Fruit fly (Drosophila melanogaster) whole organism, wandering third instar larva: Measurements from ENCODE around the gene fz.

Experiments used
- Abd-B ChIP-seq: fragments of >200 bp; optimal IDR thresholded peaks from 2 replicates; lab custom pipeline; 2017; ENCODE audit warnings: missing biosample characterization, missing genetic modification characterization
- CG9705 ChIP-seq: fragments of 200-800 bp; sonication (Bioruptor generic); optimal IDR thresholded peaks from 2 replicates; lab custom pipeline; 2018; ENCODE audit warnings: missing biosample characterization, mild to moderate bottlenecking, missing genetic modification characterization
- CrebA ChIP-seq: fragments of 200-800 bp; sonication (Bioruptor generic); optimal IDR thresholded peaks from 2 replicates; lab custom pipeline; 2016; ENCODE audit warnings: missing biosample characterization, mild to moderate bottlenecking, missing genetic modification characterization, borderline replicate concordance
- Dfd ChIP-seq: fragments of >200 bp; optimal IDR thresholded peaks from 2 replicates; lab custom pipeline; 2017; ENCODE audit warnings: missing biosample characterization, missing genetic modification characterization
- Dif ChIP-seq: fragments of 200-275, 200-300 bp; sonication (Bioruptor generic); optimal IDR thresholded peaks from 2 replicates; lab custom pipeline; 2018; ENCODE audit warnings: missing biosample characterization, missing genetic modification characterization; ENCODE audit not compliant: partially characterized antibody
- GATAd ChIP-seq: sonication (Bioruptor generic); optimal IDR thresholded peaks from 2 replicates; lab custom pipeline; 2016; ENCODE audit warnings: missing biosample characterization, missing genetic modification characterization
- HLH106 ChIP-seq: fragments of 200-800 bp; optimal IDR thresholded peaks from 3 replicates; lab custom pipeline; 2019; ENCODE audit warnings: missing biosample characterization, mild to moderate bottlenecking, missing genetic modification characterization, moderate library complexity
- Hnf4 ChIP-seq: fragments of 200-800 bp; sonication (Bioruptor generic); optimal IDR thresholded peaks from 2 replicates; lab custom pipeline; 2016; ENCODE audit warnings: missing biosample characterization, mild to moderate bottlenecking, missing genetic modification characterization
- Hr78 ChIP-seq: fragments of >200 bp; optimal IDR thresholded peaks from 2 replicates; lab custom pipeline; 2017; ENCODE audit warnings: missing biosample characterization, missing genetic modification characterization
- Hr83 ChIP-seq: fragments of 200-300 bp; sonication (Bioruptor generic); optimal IDR thresholded peaks from 2 replicates; lab custom pipeline; 2016; ENCODE audit warnings: missing biosample characterization, mild to moderate bottlenecking, missing genetic modification characterization, moderate library complexity; ENCODE audit not compliant: poor library complexity, severe bottlenecking
- Jra ChIP-seq: sonication (Bioruptor generic); optimal IDR thresholded peaks from 2 replicates; lab custom pipeline; 2016; ENCODE audit warnings: missing biosample characterization, missing genetic modification characterization
- Mio ChIP-seq: sonication (Bioruptor generic); optimal IDR thresholded peaks from 2 replicates; lab custom pipeline; 2016; ENCODE audit warnings: missing biosample characterization, missing genetic modification characterization
- Myc ChIP-seq: fragments of >200 bp; optimal IDR thresholded peaks from 2 replicates; lab custom pipeline; 2017
- N ChIP-seq: fragments of >200 bp; optimal IDR thresholded peaks from 2 replicates; lab custom pipeline; 2018; ENCODE audit warnings: missing biosample characterization, missing external identifiers, missing genetic modification characterization
- OdsH ChIP-seq: fragments of 200-800 bp; sonication (Bioruptor generic); optimal IDR thresholded peaks from 2 replicates; lab custom pipeline; 2016; ENCODE audit warnings: missing biosample characterization, mild to moderate bottlenecking, missing genetic modification characterization
- Rel ChIP-seq, 2 experiments: fragments of 200-800 bp; sonication (Bioruptor generic) in 1 of 2; optimal IDR thresholded peaks; 2 replicates in 1 of 2; 3 replicates in 1 of 2; lab custom pipeline; 2016 to 2019; ENCODE audit warnings: mild to moderate bottlenecking in 2 of 2, missing biosample characterization in 2 of 2, missing genetic modification characterization in 2 of 2, moderate library complexity in 1 of 2
- Sp1 ChIP-seq: fragments of 200-800 bp; sonication (Bioruptor generic); optimal IDR thresholded peaks from 3 replicates; lab custom pipeline; 2019; ENCODE audit warnings: missing biosample characterization, mild to moderate bottlenecking, missing genetic modification characterization, moderate library complexity
- br ChIP-seq: fragments of 200-800 bp; sonication (Bioruptor generic); optimal IDR thresholded peaks from 2 replicates; lab custom pipeline; 2016; ENCODE audit warnings: missing biosample characterization, missing genetic modification characterization
- dl ChIP-seq, 2 experiments: fragments of 175-275, 200-275 bp in 1 of 2; fragments of 200-275 bp in 1 of 2; sonication (Bioruptor generic); optimal IDR thresholded peaks; lab custom pipeline; 2018; ENCODE audit warnings: mild to moderate bottlenecking in 2 of 2, missing biosample characterization in 2 of 2, missing genetic modification characterization in 2 of 2, moderate library complexity in 2 of 2; ENCODE audit not compliant: partially characterized antibody in 2 of 2, insufficient read depth in 1 of 2
- dmrt93B ChIP-seq: fragments of 200-800 bp; sonication (Bioruptor generic); optimal IDR thresholded peaks from 2 replicates; lab custom pipeline; 2018; ENCODE audit warnings: missing biosample characterization, mild to moderate bottlenecking, missing genetic modification characterization
- dsf ChIP-seq: sonication (Bioruptor generic); optimal IDR thresholded peaks from 2 replicates; lab custom pipeline; 2016; ENCODE audit warnings: missing biosample characterization, missing genetic modification characterization, borderline replicate concordance
- ey ChIP-seq: fragments of 200-800 bp; sonication (Bioruptor generic); optimal IDR thresholded peaks from 2 replicates; lab custom pipeline; 2016; ENCODE audit warnings: missing biosample characterization, missing genetic modification characterization
- foxo ChIP-seq, 2 experiments: fragments of 200-800 bp; sonication (Bioruptor generic); optimal IDR thresholded peaks; 2 replicates in 1 of 2; 3 replicates in 1 of 2; lab custom pipeline; 2016 to 2017; ENCODE audit warnings: missing biosample characterization in 2 of 2, missing genetic modification characterization in 2 of 2
- fru ChIP-seq: fragments of 200-800 bp; sonication (Bioruptor generic); optimal IDR thresholded peaks from 3 replicates; lab custom pipeline; 2016; ENCODE audit warnings: missing biosample characterization, mild to moderate bottlenecking, missing genetic modification characterization
- h ChIP-seq: fragments of 200-800 bp; sonication (Bioruptor generic); optimal IDR thresholded peaks from 3 replicates; lab custom pipeline; 2016; ENCODE audit warnings: missing biosample characterization, mild to moderate bottlenecking, missing genetic modification characterization
- jim ChIP-seq: fragments of 175-275, 200-325 bp; sonication (Bioruptor generic); optimal IDR thresholded peaks from 2 replicates; lab custom pipeline; 2016; ENCODE audit warnings: missing biosample characterization, mild to moderate bottlenecking, missing genetic modification characterization
- lola ChIP-seq: fragments of >200 bp; optimal IDR thresholded peaks from 2 replicates; lab custom pipeline; 2017; ENCODE audit warnings: missing biosample characterization, missing genetic modification characterization
- pan ChIP-seq: fragments of >200 bp; optimal IDR thresholded peaks from 2 replicates; lab custom pipeline; 2017
- psq ChIP-seq: fragments of 200-800 bp; sonication (Bioruptor generic); optimal IDR thresholded peaks from 3 replicates; lab custom pipeline; 2017; ENCODE audit warnings: missing biosample characterization, mild to moderate bottlenecking, missing genetic modification characterization, moderate library complexity
- rgr ChIP-seq: fragments of 200-800 bp; sonication (Bioruptor generic); optimal IDR thresholded peaks from 3 replicates; lab custom pipeline; 2016; ENCODE audit warnings: missing biosample characterization, mild to moderate bottlenecking, missing genetic modification characterization
- sage ChIP-seq: fragments of 200-800 bp; sonication (Bioruptor generic); optimal IDR thresholded peaks from 2 replicates; lab custom pipeline; 2016; ENCODE audit warnings: missing biosample characterization, mild to moderate bottlenecking, missing genetic modification characterization
- sv ChIP-seq: fragments of 200-800 bp; sonication (Bioruptor generic); optimal IDR thresholded peaks from 3 replicates; lab custom pipeline; 2016; ENCODE audit warnings: missing biosample characterization, missing genetic modification characterization
- tai ChIP-seq: sonication (Bioruptor generic); optimal IDR thresholded peaks from 2 replicates; lab custom pipeline; 2016; ENCODE audit warnings: missing biosample characterization, missing genetic modification characterization
- usp ChIP-seq: fragments of >200 bp; optimal IDR thresholded peaks from 2 replicates; lab custom pipeline; 2017; ENCODE audit warnings: missing biosample characterization, missing genetic modification characterization
- woc ChIP-seq: sonication (Bioruptor generic); optimal IDR thresholded peaks from 2 replicates; lab custom pipeline; 2016; ENCODE audit warnings: missing biosample characterization, mild to moderate bottlenecking, missing genetic modification characterization

Gene fz

DNA sequence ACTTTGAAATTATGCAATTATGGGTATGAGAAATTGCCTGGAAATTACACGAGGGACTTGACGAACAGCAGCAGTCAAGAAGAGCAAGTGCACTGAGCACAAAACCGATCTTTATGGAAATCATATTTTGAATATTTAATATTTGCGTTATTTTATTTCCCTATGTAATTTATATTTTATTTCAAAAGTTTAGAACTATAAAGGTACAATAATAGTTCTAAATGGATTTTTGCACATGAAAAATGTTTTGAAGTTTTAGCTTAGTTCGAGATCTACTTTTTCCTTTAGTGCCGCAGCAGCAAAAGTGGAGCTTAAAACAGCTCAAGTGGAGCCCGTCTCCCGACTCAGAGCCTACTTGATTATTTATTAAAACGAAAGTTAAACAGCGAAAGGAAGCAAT lies 33.1 kb upstream of the fz start:
- TF ChIP-seq h (GFP tag; lab: Kevin White, UChicago) (peak; percentile 37), sage (GFP tag; lab: Kevin White, UChicago) (peak; percentile 27), Sp1 (GFP tag; lab: Kevin White, UChicago) (peak; percentile 55), lola (no peak), br (no peak), OdsH (GFP tag; lab: Kevin White, UChicago) (peak; percentile 42), ey (GFP tag; lab: Kevin White, UChicago) (peak; percentile 16), woc (GFP tag; lab: Kevin White, UChicago) (peak; percentile 2), foxo (GFP tag; optimal IDR thresholded peaks at IDR 0.05; lab: Kevin White, UChicago) (peak in 1 of 2 experiments; percentile 49), HLH106 (tag; lab: Kevin White, UChicago) (peak; percentile 55), Hnf4 (GFP tag; lab: Kevin White, UChicago) (peak; percentile 19), dsf (GFP tag; lab: Kevin White, UChicago) (no peak), fru (GFP tag; lab: Kevin White, UChicago) (peak; percentile 19), rgr (peak; percentile 23)

DNA sequence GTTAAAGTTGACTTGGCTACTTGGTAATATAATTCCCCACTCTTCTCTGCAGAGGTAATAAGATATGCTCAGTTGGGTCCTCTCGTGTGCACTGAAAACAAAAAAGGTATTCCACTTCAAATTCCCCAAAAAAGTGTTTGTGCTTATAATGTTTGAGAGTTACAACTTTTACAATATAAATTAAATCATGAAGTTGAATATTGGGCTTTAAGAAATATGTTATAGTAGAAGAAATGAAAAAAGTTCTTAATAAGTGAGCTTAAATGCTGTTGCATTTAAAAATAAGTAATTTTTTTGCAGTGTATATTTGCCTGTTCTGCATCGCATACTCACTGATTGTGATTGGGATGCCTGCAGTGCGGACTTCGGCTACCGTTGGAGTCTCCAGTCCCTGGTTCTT lies 20.7 kb upstream of the fz start:
- TF ChIP-seq lola, result no peak
- TF ChIP-seq HLH106 (tag; lab: Kevin White, UChicago), result peak; percentile 67
- TF ChIP-seq Hr78, result no peak
- peak in 1 of 2 experiments; percentile 52 for TF ChIP-seq foxo (GFP tag; optimal IDR thresholded peaks at IDR 0.05; lab: Kevin White, UChicago)
- TF ChIP-seq h (GFP tag; lab: Kevin White, UChicago), result peak; percentile 72
- no peak for TF ChIP-seq usp (GFP tag; lab: Kevin White, UChicago)
- peak; percentile 5 for TF ChIP-seq CG9705
- peak; percentile 52 for TF ChIP-seq OdsH (GFP tag; lab: Kevin White, UChicago)
- peak; percentile 24 for TF ChIP-seq rgr
- TF ChIP-seq N (GFP tag; lab: Kevin White, UChicago), result no peak
- peak; percentile 27 for TF ChIP-seq psq (GFP tag; lab: Kevin White, UChicago)
- TF ChIP-seq Hr83 (GFP tag; lab: Kevin White, UChicago), result no peak
- TF ChIP-seq ey (GFP tag; lab: Kevin White, UChicago), result peak; percentile 35
- TF ChIP-seq Rel (GFP tag; optimal IDR thresholded peaks at IDR 0.05; lab: Kevin White, UChicago), result no peak
- no peak for TF ChIP-seq Rel (tag; optimal IDR thresholded peaks at IDR 0.05; lab: Kevin White, UChicago)
- TF ChIP-seq br, result peak; percentile 41
- TF ChIP-seq fru (GFP tag; lab: Kevin White, UChicago), result peak; percentile 66
- peak; percentile 24 for TF ChIP-seq dmrt93B (GFP tag; lab: Kevin White, UChicago)
- TF ChIP-seq sv (GFP tag; lab: Kevin White, UChicago), result no peak
- peak; percentile 58 for TF ChIP-seq Sp1 (GFP tag; lab: Kevin White, UChicago)
- TF ChIP-seq woc (GFP tag; lab: Kevin White, UChicago), result peak; percentile 48
- no peak for TF ChIP-seq Hnf4 (GFP tag; lab: Kevin White, UChicago)
- TF ChIP-seq, all 38 proteins: peak for 13

DNA sequence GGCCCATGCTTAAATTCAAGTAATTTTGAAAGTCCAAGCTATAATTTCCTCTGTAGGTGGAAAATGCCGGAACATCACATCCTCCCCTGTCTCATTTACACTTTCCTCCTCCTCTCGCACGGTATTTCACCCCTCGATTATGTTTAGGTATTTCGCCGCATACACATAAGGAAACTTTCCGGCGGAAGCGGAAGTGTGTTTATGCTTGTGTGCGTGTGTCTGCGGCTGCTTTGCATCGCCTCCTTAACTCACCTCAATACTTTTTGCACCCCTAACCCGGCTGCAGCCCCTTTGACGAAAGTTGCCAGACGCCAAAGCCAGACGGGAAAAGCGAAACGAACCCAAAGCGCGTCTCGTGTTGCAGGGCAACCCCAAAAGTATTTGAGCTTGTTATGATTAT lies 11.4 kb upstream of the fz start:
- no peak for TF ChIP-seq dl (GFP tag; optimal IDR thresholded peaks at IDR 0.05; lab: Kevin White, UChicago; ENCODE audit: insufficient read depth in 1 of 2, partially characterized antibody in 2 of 2)
- no peak for TF ChIP-seq rgr
- no peak for TF ChIP-seq usp (GFP tag; lab: Kevin White, UChicago)
- TF ChIP-seq Myc, result no peak
- no peak for TF ChIP-seq dsf (GFP tag; lab: Kevin White, UChicago)
- no peak for TF ChIP-seq jim (GFP tag; lab: Kevin White, UChicago)
- TF ChIP-seq sv (GFP tag; lab: Kevin White, UChicago), result no peak

DNA sequence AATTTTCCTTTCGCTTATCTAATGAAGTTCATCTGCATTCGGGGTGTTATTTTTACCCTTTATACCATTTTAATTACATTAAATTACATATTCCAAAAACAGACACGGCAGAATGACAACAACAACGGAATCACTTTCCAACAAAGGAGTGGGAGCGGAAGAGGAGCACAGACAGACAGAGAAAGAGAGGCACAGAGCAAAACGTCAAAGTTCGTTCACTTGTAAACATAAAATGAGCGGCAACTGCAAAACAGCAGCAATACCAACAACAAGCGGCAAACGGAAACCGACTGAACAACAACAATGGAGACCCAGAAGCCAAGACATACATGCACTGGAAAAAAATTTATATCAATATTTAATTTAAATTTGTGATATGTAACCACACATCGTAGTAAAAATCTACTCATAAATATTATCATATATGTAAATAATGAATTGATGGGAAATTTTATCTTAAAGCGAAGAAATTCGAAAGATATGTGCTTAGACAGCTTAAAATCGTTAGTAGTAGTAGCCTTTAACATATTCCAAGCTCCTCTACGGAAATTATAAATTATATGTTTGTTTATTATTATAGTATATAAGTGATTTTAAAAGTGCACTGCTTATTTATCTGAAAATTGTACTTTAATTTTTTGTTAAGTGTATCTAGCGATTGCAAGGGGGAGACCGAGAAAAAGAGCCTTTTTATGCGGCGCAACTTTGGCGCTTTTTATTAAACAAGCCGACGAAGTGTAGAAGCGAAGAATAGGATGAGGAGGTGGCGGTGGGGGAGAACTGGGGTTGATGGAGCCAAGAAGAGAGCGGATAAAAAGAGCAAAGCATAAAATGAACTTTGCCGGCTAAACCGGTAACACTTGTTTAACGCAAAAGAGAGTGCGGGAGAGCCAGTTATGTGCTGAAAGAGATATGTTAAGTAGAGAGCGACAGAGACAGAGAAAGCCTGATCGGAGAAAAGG lies 1.8 kb upstream of the fz start:
- TF ChIP-seq CrebA (peak; percentile 20), dl (GFP tag; optimal IDR thresholded peaks at IDR 0.05; lab: Kevin White, UChicago; ENCODE audit: insufficient read depth in 1 of 2, partially characterized antibody in 2 of 2) (peak; percentile 68 to 74), fru (GFP tag; lab: Kevin White, UChicago) (peak; percentile 90), HLH106 (tag; lab: Kevin White, UChicago) (peak; percentile 72), Dfd (peak; percentile 55), ey (GFP tag; lab: Kevin White, UChicago) (peak; percentile 58), psq (GFP tag; lab: Kevin White, UChicago) (peak; percentile 98), jim (GFP tag; lab: Kevin White, UChicago) (no peak), Mio (GFP tag; lab: Kevin White, UChicago) (no peak), pan (no peak), Jra (GFP tag; lab: Kevin White, UChicago) (peak; percentile 36), N (GFP tag; lab: Kevin White, UChicago) (no peak), sv (GFP tag; lab: Kevin White, UChicago) (peak; percentile 67), Abd-B (GFP tag; lab: Kevin White, UChicago) (no peak), woc (GFP tag; lab: Kevin White, UChicago) (peak; percentile 56), Rel (GFP tag; optimal IDR thresholded peaks at IDR 0.05; lab: Kevin White, UChicago) (peak; percentile 81), Rel (tag; optimal IDR thresholded peaks at IDR 0.05; lab: Kevin White, UChicago) (no peak), Hr78 (no peak), Sp1 (GFP tag; lab: Kevin White, UChicago) (peak; percentile 98), dmrt93B (GFP tag; lab: Kevin White, UChicago) (peak; percentile 92), Dif (peak; percentile 85), OdsH (GFP tag; lab: Kevin White, UChicago) (peak; percentile 94), GATAd (GFP tag; lab: Kevin White, UChicago) (no peak), Hnf4 (GFP tag; lab: Kevin White, UChicago) (peak; percentile 38), br (peak; percentile 37), tai (GFP tag; lab: Kevin White, UChicago) (no peak), lola (no peak), foxo (GFP tag; optimal IDR thresholded peaks at IDR 0.05; lab: Kevin White, UChicago) (peak in 1 of 2 experiments; percentile 93)
